Worm (Caenorhabditis elegans) whole organism, L2 larva: Measurements from ENCODE around the gene max-2.
A peak's percentile ranks its signal among the peaks of the same experiment; 100 is the strongest.

Experiments
- F13H6.1 ChIP-seq: sonication (generic microtip); optimal IDR thresholded peaks from 2 replicates; lab custom pipeline; 2016; ENCODE audit warnings: missing genetic modification characterization, missing compliant biosample characterization
- R02D3.7 ChIP-seq: fragments of 150-350 bp; optimal IDR thresholded peaks from 2 replicates; lab custom pipeline; 2014; ENCODE audit warnings: missing biosample characterization, missing genetic modification characterization
- Y55F3AM.14 ChIP-seq: fragments of 200-800 bp; sonication (Bioruptor generic); optimal IDR thresholded peaks from 2 replicates; lab custom pipeline; 2018; ENCODE audit warnings: mild to moderate bottlenecking, missing genetic modification characterization, missing compliant biosample characterization
- ceh-82 ChIP-seq: fragments of 150-350 bp; optimal IDR thresholded peaks from 2 replicates; lab custom pipeline; 2014; ENCODE audit warnings: missing biosample characterization, missing genetic modification characterization
- egl-27 ChIP-seq: sonication (generic microtip); optimal IDR thresholded peaks from 3 replicates; lab custom pipeline; 2017; ENCODE audit warnings: missing biosample characterization, missing genetic modification reagents, missing genetic modification characterization
- elt-1 ChIP-seq: fragments of 150-350 bp; optimal IDR thresholded peaks from 2 replicates; lab custom pipeline; 2014; ENCODE audit warnings: missing biosample characterization, missing genetic modification characterization
- lin-13 ChIP-seq: fragments of 150-350 bp; optimal IDR thresholded peaks from 2 replicates; lab custom pipeline; 2014; ENCODE audit warnings: missing biosample characterization, missing genetic modification reagents, missing genetic modification characterization
- lin-39 ChIP-seq: fragments of 150-350 bp; optimal IDR thresholded peaks from 2 replicates; lab custom pipeline; 2014; ENCODE audit warnings: missing biosample characterization, missing genetic modification reagents, missing genetic modification characterization
- mdl-1 ChIP-seq, 2 experiments: fragments of 150-350 bp in 1 of 2; sonication (generic microtip) in 1 of 2; optimal IDR thresholded peaks; 2 replicates each; lab custom pipeline; 2017; ENCODE audit warnings: missing biosample characterization in 2 of 2, missing genetic modification characterization in 2 of 2
- nhr-11 ChIP-seq: fragments of 150-350 bp; optimal IDR thresholded peaks from 2 replicates; lab custom pipeline; 2014; ENCODE audit warnings: missing biosample characterization, missing genetic modification characterization
- nhr-12 ChIP-seq: fragments of 150-350 bp; optimal IDR thresholded peaks from 2 replicates; lab custom pipeline; 2014; ENCODE audit warnings: missing biosample characterization, missing genetic modification characterization
- nhr-21 ChIP-seq: fragments of 150-350 bp; optimal IDR thresholded peaks from 2 replicates; lab custom pipeline; 2014; ENCODE audit warnings: missing biosample characterization, missing genetic modification characterization
- nhr-25 ChIP-seq: fragments of 150-350 bp; sonication (generic microtip); optimal IDR thresholded peaks from 3 replicates; lab custom pipeline; 2014; ENCODE audit warnings: missing biosample characterization, missing genetic modification characterization
- nhr-77 ChIP-seq: fragments of 150-350 bp; optimal IDR thresholded peaks from 2 replicates; lab custom pipeline; 2014; ENCODE audit warnings: missing biosample characterization, missing genetic modification characterization
- peb-1 ChIP-seq: fragments of 150-350 bp; optimal IDR thresholded peaks from 2 replicates; lab custom pipeline; 2014; ENCODE audit warnings: missing biosample characterization, missing genetic modification characterization
- sem-4 ChIP-seq: fragments of 150-350 bp; optimal IDR thresholded peaks from 2 replicates; lab custom pipeline; 2014; ENCODE audit warnings: missing biosample characterization, missing genetic modification reagents, missing genetic modification characterization
- skn-1 ChIP-seq: sonication (generic microtip); optimal IDR thresholded peaks from 2 replicates; lab custom pipeline; 2017; ENCODE audit warnings: missing biosample characterization, missing genetic modification characterization
- sma-9 ChIP-seq, 2 experiments: fragments of 150-350 bp in 1 of 2; sonication (generic microtip) in 1 of 2; optimal IDR thresholded peaks; 2 replicates each; lab custom pipeline; 2014 to 2016; ENCODE audit warnings: missing genetic modification characterization in 2 of 2, mild to moderate bottlenecking in 1 of 2, missing biosample characterization in 1 of 2, missing compliant biosample characterization in 1 of 2, missing genetic modification reagents in 1 of 2, moderate library complexity in 1 of 2
- snpc-4 ChIP-seq: fragments of 150-350 bp; optimal IDR thresholded peaks from 2 replicates; lab custom pipeline; 2014; ENCODE audit warnings: missing biosample characterization, missing genetic modification characterization
- unc-55 ChIP-seq: fragments of 150-350 bp; sonication (generic microtip); optimal IDR thresholded peaks from 3 replicates; lab custom pipeline; 2014; ENCODE audit warnings: missing biosample characterization, missing genetic modification reagents, missing genetic modification characterization
- ztf-4 ChIP-seq: fragments of 150-350 bp; optimal IDR thresholded peaks from 2 replicates; lab custom pipeline; 2014; ENCODE audit warnings: missing biosample characterization, missing genetic modification characterization

max-2 gene

ce11 chrII:12968448-12968969 lies 57.1 kb downstream of the max-2 start:
- TF ChIP-seq sma-9 (GFP tag; optimal IDR thresholded peaks at IDR 0.05; lab: Kevin White, UChicago) (no peak), sma-9 (tag; optimal IDR thresholded peaks at IDR 0.05; lab: Kevin White, UChicago) (no peak), R02D3.7 (tag; lab: Kevin White, UChicago) (no peak), snpc-4 (tag; lab: Kevin White, UChicago) (peak; percentile 63)

- TF ChIP-seq ceh-82 (tag; lab: Kevin White, UChicago) (no peak), nhr-11 (tag; lab: Kevin White, UChicago) (no peak), Y55F3AM.14 (no peak), F13H6.1 (no peak), lin-39 (tag; lab: Kevin White, UChicago) (no peak), nhr-12 (tag; lab: Kevin White, UChicago) (no peak), mdl-1 (tag; optimal IDR thresholded peaks at IDR 0.05; lab: Kevin White, UChicago) (no peak)
These were observed 59.4 kb downstream of the max-2 start for ce11 chrII:12966274-12966673.

ce11 chrII:12965589-12965988 lies 60.1 kb downstream of the max-2 start:
- TF ChIP-seq nhr-21 (peak; percentile 27), peb-1 (tag; lab: Kevin White, UChicago) (peak; percentile 33), F13H6.1 (no peak), nhr-77 (tag; lab: Kevin White, UChicago) (no peak), unc-55 (GFP tag; lab: Kevin White, UChicago) (no peak)

ce11 chrII:12965538-12965588 lies 60.3 kb downstream of the max-2 start, which contains the start of gene ptr-18:
Gene ptr-18, plus strand, starts transcription at chrII:12965546.
- TF ChIP-seq egl-27 (tag; lab: Kevin White, UChicago): no peak
- TF ChIP-seq nhr-21: no peak
- TF ChIP-seq lin-13 (GFP tag; lab: Kevin White, UChicago): no peak
- no peak for TF ChIP-seq skn-1 (tag; lab: Kevin White, UChicago)
- no peak for TF ChIP-seq nhr-25 (tag; lab: Kevin White, UChicago)
- no peak for TF ChIP-seq ztf-4 (tag; lab: Kevin White, UChicago)

- TF ChIP-seq elt-1 (tag; lab: Kevin White, UChicago) (peak; percentile 75), sem-4 (no peak)
- TF ChIP-seq, all 48 proteins: peak for 1
These were observed 60.5 kb downstream of the max-2 start for ce11 chrII:12965138-12965537.
